Worm (Caenorhabditis elegans) whole organism, young adult: Measurements from ENCODE around the gene got-1.2.
"Not testable (repeated sequence)": the region's sequence is repeated elsewhere in the genome, so short reads cannot be mapped to it uniquely, and the experiment has no call there.

Experiments
- ZK185.1 ChIP-seq: sonication (generic microtip); optimal IDR thresholded peaks from 2 replicates; lab custom pipeline; 2016; ENCODE audit warnings: mild to moderate bottlenecking, missing genetic modification characterization, missing compliant biosample characterization; ENCODE audit not compliant: poor library complexity, severe bottlenecking
- athp-1 ChIP-seq: sonication (generic microtip); optimal IDR thresholded peaks from 2 replicates; lab custom pipeline; 2017; ENCODE audit warnings: mild to moderate bottlenecking, missing genetic modification characterization, missing compliant biosample characterization
- attf-6 ChIP-seq: fragments of 200-800 bp; sonication (Bioruptor generic); IDR thresholded peaks from 2 replicates; pipeline ENCODE4 v1.3.6; 2022; ENCODE audit warnings: missing genetic modification reagents, missing genetic modification characterization, missing compliant biosample characterization
- madf-3 ChIP-seq: fragments of 200-800 bp; sonication (Bioruptor generic); IDR thresholded peaks from 2 replicates; pipeline ENCODE4 v1.3.6; 2022; ENCODE audit warnings: missing genetic modification reagents, missing genetic modification characterization, missing compliant biosample characterization
- mcd-1 ChIP-seq: fragments of 200-800 bp; sonication (Bioruptor generic); IDR thresholded peaks from 2 replicates; pipeline ENCODE4 v1.3.6; 2022; ENCODE audit warnings: missing genetic modification reagents, missing genetic modification characterization, missing compliant biosample characterization
- repo-1 ChIP-seq: sonication (generic microtip); optimal IDR thresholded peaks from 2 replicates; lab custom pipeline; 2017; ENCODE audit warnings: mild to moderate bottlenecking, missing genetic modification characterization, missing compliant biosample characterization
- sdz-38 ChIP-seq: sonication (generic microtip); optimal IDR thresholded peaks from 2 replicates; lab custom pipeline; 2016; ENCODE audit warnings: missing genotype, missing genetic modification characterization, missing compliant biosample characterization
- unc-130 ChIP-seq: sonication (generic microtip); optimal IDR thresholded peaks from 2 replicates; lab custom pipeline; 2016; ENCODE audit warnings: missing genetic modification reagents, missing genetic modification characterization, missing compliant biosample characterization
- unc-62 ChIP-seq: fragments of 150-350 bp; optimal IDR thresholded peaks from 2 replicates; lab custom pipeline; 2014; ENCODE audit warnings: missing biosample characterization, missing genetic modification reagents, missing genetic modification characterization
- ztf-22 ChIP-seq: fragments of 200-800 bp; sonication (Bioruptor generic); optimal IDR thresholded peaks from 2 replicates; lab custom pipeline; 2018; ENCODE audit warnings: mild to moderate bottlenecking, missing genetic modification characterization, moderate library complexity, missing compliant biosample characterization
- ztf-3 ChIP-seq: fragments of 200-800 bp; sonication (Bioruptor generic); optimal IDR thresholded peaks from 2 replicates; lab custom pipeline; 2018; ENCODE audit warnings: mild to moderate bottlenecking, missing genetic modification characterization, missing compliant biosample characterization

DNA sequence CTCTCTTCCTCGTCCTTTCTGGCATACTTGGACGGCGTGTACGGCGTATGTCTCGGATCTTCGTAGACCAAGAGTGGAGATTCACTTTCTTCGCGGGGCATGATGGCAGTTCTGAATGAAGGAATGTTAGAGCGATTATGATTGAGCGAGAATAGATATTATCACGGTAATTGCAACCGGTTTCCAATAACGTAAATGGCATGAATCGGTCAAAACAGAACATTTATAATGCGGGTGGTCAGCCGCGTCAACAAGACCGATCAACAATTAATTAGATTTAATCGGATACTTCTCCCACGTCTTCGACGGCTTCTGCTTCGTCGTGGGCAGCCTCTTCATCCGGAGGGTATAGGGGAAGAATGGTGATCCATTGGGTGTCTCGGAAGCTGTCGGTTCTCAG, 41.8 kb upstream of the got-1.2 start, which contains the start of gene F41G4.13:
- not testable (repeated sequence) for TF ChIP-seq ztf-3; attf-6 (GFP tag; lab: Robert Waterston, UW); sdz-38; unc-130 (GFP tag; lab: Kevin White, UChicago); unc-62; mcd-1 (GFP tag; lab: Robert Waterston, UW); repo-1 (tag; lab: Kevin White, UChicago); ZK185.1 (tag; lab: Kevin White, UChicago); ztf-22 (GFP tag; lab: Kevin White, UChicago); madf-3; athp-1 (tag; lab: Kevin White, UChicago)
